Worm (Caenorhabditis elegans) whole organism, young adult: ENCODE data around the gene arl-8.

Source experiments
- ZK185.1 ChIP-seq: sonication (generic microtip); optimal IDR thresholded peaks from 2 replicates; lab custom pipeline; 2016; ENCODE audit warnings: mild to moderate bottlenecking, missing genetic modification characterization, missing compliant biosample characterization; ENCODE audit not compliant: poor library complexity, severe bottlenecking
- atf-7 ChIP-seq: sonication (generic microtip); optimal IDR thresholded peaks from 2 replicates; lab custom pipeline; 2017; ENCODE audit warnings: mild to moderate bottlenecking, missing genetic modification characterization, missing compliant biosample characterization
- attf-5 ChIP-seq: fragments of 200-800 bp; sonication (Bioruptor generic); optimal IDR thresholded peaks from 2 replicates; lab custom pipeline; 2018; ENCODE audit warnings: mild to moderate bottlenecking, missing genetic modification characterization, missing compliant biosample characterization
- bed-1 ChIP-seq: fragments of 200-800 bp; sonication (Bioruptor generic); IDR thresholded peaks from 2 replicates; pipeline ENCODE4 v1.3.6; 2022; ENCODE audit warnings: missing genetic modification reagents, missing genetic modification characterization, missing compliant biosample characterization
- cebp-1 ChIP-seq, 2 experiments: fragments of 200-800 bp in 1 of 2; sonication (Bioruptor generic) in 1 of 2; sonication (generic microtip) in 1 of 2; IDR thresholded peaks in 1 of 2; optimal IDR thresholded peaks in 1 of 2; 2 replicates each; pipeline versions ENCODE4 v1.3.6 to Lab custom; 2017 to 2022; ENCODE audit warnings: missing compliant biosample characterization in 2 of 2, missing genetic modification characterization in 2 of 2, mild to moderate bottlenecking in 1 of 2, missing genetic modification reagents in 1 of 2, moderate library complexity in 1 of 2
- ceh-27 ChIP-seq: fragments of 200-800 bp; sonication (Bioruptor generic); optimal IDR thresholded peaks from 2 replicates; lab custom pipeline; 2018; ENCODE audit warnings: mild to moderate bottlenecking, missing genetic modification characterization, moderate library complexity, missing compliant biosample characterization
- lin-35 ChIP-seq, 3 experiments: fragments of 150-350 bp in 2 of 3; sonication (generic microtip) in 1 of 3; optimal IDR thresholded peaks; 2 replicates each; lab custom pipeline; 2014 to 2018; ENCODE audit warnings: missing biosample characterization in 3 of 3, missing genetic modification characterization in 3 of 3, missing genetic modification reagents in 3 of 3
- madf-8 ChIP-seq: fragments of 200-800 bp; sonication (Bioruptor generic); conservative IDR thresholded peaks from 2 replicates; pipeline ENCODE4 v1.3.6; 2022; ENCODE audit warnings: missing genetic modification reagents, missing genetic modification characterization, missing compliant biosample characterization
- nfya-1 ChIP-seq: sonication (generic microtip); optimal IDR thresholded peaks from 2 replicates; lab custom pipeline; 2017; ENCODE audit warnings: antibody characterized with exemption, missing compliant biosample characterization, missing genetic modification characterization, borderline replicate concordance; ENCODE audit not compliant: insufficient read depth
- nhr-90 ChIP-seq: sonication (generic microtip); optimal IDR thresholded peaks from 2 replicates; lab custom pipeline; 2016; ENCODE audit warnings: missing genotype, mild to moderate bottlenecking, missing genetic modification characterization, missing compliant biosample characterization
- pha-4 ChIP-seq: fragments of 150-350 bp; sonication (generic microtip); optimal IDR thresholded peaks from 2 replicates; lab custom pipeline; 2014; ENCODE audit warnings: missing biosample characterization, missing genetic modification reagents, missing genetic modification characterization
- snpc-4 ChIP-seq, 5 experiments: fragments of 150-350 bp in 1 of 5; sonication (generic microtip) in 4 of 5; optimal IDR thresholded peaks; 2 replicates each; lab custom pipeline; 2014 to 2018; ENCODE audit warnings: missing genetic modification characterization in 5 of 5, missing biosample characterization in 3 of 5, antibody characterized with exemption in 2 of 5, mild to moderate bottlenecking in 2 of 5, missing compliant biosample characterization in 2 of 5, missing genotype in 2 of 5, moderate library complexity in 2 of 5, missing genetic modification reagents in 1 of 5
- ztf-18 ChIP-seq: sonication (generic microtip); optimal IDR thresholded peaks from 2 replicates; lab custom pipeline; 2016; ENCODE audit warnings: missing genotype, mild to moderate bottlenecking, missing genetic modification characterization, missing compliant biosample characterization
- ztf-25 ChIP-seq: fragments of 200-800 bp; sonication (Bioruptor generic); IDR thresholded peaks from 2 replicates; pipeline ENCODE4 v1.3.6; 2022; ENCODE audit warnings: missing genetic modification reagents, missing genetic modification characterization, missing compliant biosample characterization

- TF ChIP-seq nhr-90 (peak; percentile 38), atf-7 (tag; lab: Kevin White, UChicago) (peak; percentile 17), attf-5 (GFP tag; lab: Kevin White, UChicago) (peak; percentile 62), bed-1 (no peak), ztf-18 (tag; lab: Kevin White, UChicago) (peak; percentile 50), pha-4 (tag; lab: Kevin White, UChicago) (no peak), madf-8 (GFP tag; lab: Robert Waterston, UW) (no peak), snpc-4 (GFP tag; optimal IDR thresholded peaks at IDR 0.05; lab: Kevin White, UChicago) (peak; percentile 15), snpc-4 (tag; optimal IDR thresholded peaks at IDR 0.05; lab: Kevin White, UChicago) (peak in 1 of 4 experiments; percentile 3), cebp-1 (GFP tag; IDR thresholded peaks at IDR 0.05; lab: Robert Waterston, UW) (no peak), cebp-1 (tag; optimal IDR thresholded peaks at IDR 0.05; lab: Kevin White, UChicago) (no peak), ztf-25 (no peak), ZK185.1 (tag; lab: Kevin White, UChicago) (no peak), nfya-1 (no peak), ceh-27 (GFP tag; lab: Kevin White, UChicago) (no peak), lin-35 (GFP tag; optimal IDR thresholded peaks at IDR 0.05; lab: Kevin White, UChicago) (peak in 1 of 3 experiments; percentile 13)
Observed at ce11 chrIV:14793900-14794624, 3.9 kb upstream of the arl-8 start.
